Worm (Caenorhabditis elegans) whole organism, L2 larva: Measurements from ENCODE around the gene C33D9.10.

ENCODE experiments used
- C34F6.9 ChIP-seq: fragments of 150-350 bp; optimal IDR thresholded peaks from 2 replicates; lab custom pipeline; 2014; ENCODE audit warnings: missing biosample characterization, missing genetic modification characterization
- F13H6.1 ChIP-seq: sonication (generic microtip); optimal IDR thresholded peaks from 2 replicates; lab custom pipeline; 2016; ENCODE audit warnings: missing genetic modification characterization, missing compliant biosample characterization
- R02D3.7 ChIP-seq: fragments of 150-350 bp; optimal IDR thresholded peaks from 2 replicates; lab custom pipeline; 2014; ENCODE audit warnings: missing biosample characterization, missing genetic modification characterization
- Y55F3AM.14 ChIP-seq: fragments of 200-800 bp; sonication (Bioruptor generic); optimal IDR thresholded peaks from 2 replicates; lab custom pipeline; 2018; ENCODE audit warnings: mild to moderate bottlenecking, missing genetic modification characterization, missing compliant biosample characterization
- ZK546.5 ChIP-seq: sonication (generic microtip); optimal IDR thresholded peaks from 2 replicates; lab custom pipeline; 2017; ENCODE audit warnings: missing biosample characterization, missing genetic modification characterization
- alr-1 ChIP-seq: fragments of 150-350 bp; optimal IDR thresholded peaks from 2 replicates; lab custom pipeline; 2014; ENCODE audit warnings: missing biosample characterization, missing genetic modification characterization
- aly-2 ChIP-seq: fragments of 150-350 bp; optimal IDR thresholded peaks from 2 replicates; lab custom pipeline; 2014; ENCODE audit warnings: missing biosample characterization, missing genetic modification characterization
- ama-1 ChIP-seq: fragments of 150-350 bp; optimal IDR thresholded peaks from 2 replicates; lab custom pipeline; 2018; ENCODE audit warnings: inconsistent platforms
- blmp-1 ChIP-seq: sonication (generic microtip); optimal IDR thresholded peaks from 2 replicates; lab custom pipeline; 2017; ENCODE audit warnings: missing genetic modification characterization, mild to moderate bottlenecking, missing compliant biosample characterization, antibody characterized with exemption, moderate library complexity; ENCODE audit not compliant: insufficient read depth
- ceh-16 ChIP-seq: fragments of 150-350 bp; optimal IDR thresholded peaks from 2 replicates; lab custom pipeline; 2014; ENCODE audit warnings: missing biosample characterization, missing genetic modification characterization
- ceh-82 ChIP-seq: fragments of 150-350 bp; optimal IDR thresholded peaks from 2 replicates; lab custom pipeline; 2014; ENCODE audit warnings: missing biosample characterization, missing genetic modification characterization
- crh-2 ChIP-seq: sonication (generic microtip); optimal IDR thresholded peaks from 2 replicates; lab custom pipeline; 2017; ENCODE audit warnings: missing biosample characterization, missing genetic modification characterization
- dmd-4 ChIP-seq: sonication (generic microtip); optimal IDR thresholded peaks from 2 replicates; lab custom pipeline; 2017; ENCODE audit warnings: missing biosample characterization, missing genetic modification characterization
- egl-27 ChIP-seq: sonication (generic microtip); optimal IDR thresholded peaks from 3 replicates; lab custom pipeline; 2017; ENCODE audit warnings: missing biosample characterization, missing genetic modification reagents, missing genetic modification characterization
- elt-1 ChIP-seq: fragments of 150-350 bp; optimal IDR thresholded peaks from 2 replicates; lab custom pipeline; 2014; ENCODE audit warnings: missing biosample characterization, missing genetic modification characterization
- elt-3 ChIP-seq: sonication (generic microtip); optimal IDR thresholded peaks from 2 replicates; lab custom pipeline; 2017; ENCODE audit warnings: missing biosample characterization, missing genetic modification characterization
- fos-1 ChIP-seq: fragments of 150-350 bp; optimal IDR thresholded peaks from 2 replicates; lab custom pipeline; 2014; ENCODE audit warnings: missing biosample characterization, missing genetic modification characterization
- gmeb-1 ChIP-seq: fragments of 150-350 bp; optimal IDR thresholded peaks from 2 replicates; lab custom pipeline; 2014; ENCODE audit warnings: missing biosample characterization, missing genetic modification characterization
- lin-11 ChIP-seq: fragments of 150-350 bp; sonication (generic microtip); optimal IDR thresholded peaks from 2 replicates; lab custom pipeline; 2014; ENCODE audit warnings: missing biosample characterization, missing genetic modification characterization, inconsistent platforms, mixed read lengths
- lin-13 ChIP-seq: fragments of 150-350 bp; optimal IDR thresholded peaks from 2 replicates; lab custom pipeline; 2014; ENCODE audit warnings: missing biosample characterization, missing genetic modification reagents, missing genetic modification characterization
- lin-39 ChIP-seq: fragments of 150-350 bp; optimal IDR thresholded peaks from 2 replicates; lab custom pipeline; 2014; ENCODE audit warnings: missing biosample characterization, missing genetic modification reagents, missing genetic modification characterization
- lsy-2 ChIP-seq, 2 experiments: fragments of 150-350 bp in 1 of 2; sonication (generic microtip) in 1 of 2; optimal IDR thresholded peaks; 2 replicates each; lab custom pipeline; 2014 to 2017; ENCODE audit warnings: missing biosample characterization in 2 of 2, missing genetic modification characterization in 2 of 2
- mab-5 ChIP-seq: fragments of 150-350 bp; optimal IDR thresholded peaks from 2 replicates; lab custom pipeline; 2014; ENCODE audit warnings: missing biosample characterization, missing genetic modification characterization
- mbf-1 ChIP-seq: sonication (generic microtip); optimal IDR thresholded peaks from 2 replicates; lab custom pipeline; 2017; ENCODE audit warnings: missing biosample characterization, missing genetic modification characterization
- mdl-1 ChIP-seq, 2 experiments: fragments of 150-350 bp in 1 of 2; sonication (generic microtip) in 1 of 2; optimal IDR thresholded peaks; 2 replicates each; lab custom pipeline; 2017; ENCODE audit warnings: missing biosample characterization in 2 of 2, missing genetic modification characterization in 2 of 2
- nhr-10 ChIP-seq: sonication (generic microtip); optimal IDR thresholded peaks from 2 replicates; lab custom pipeline; 2017; ENCODE audit warnings: missing biosample characterization, missing genetic modification characterization
- nhr-11 ChIP-seq: fragments of 150-350 bp; optimal IDR thresholded peaks from 2 replicates; lab custom pipeline; 2014; ENCODE audit warnings: missing biosample characterization, missing genetic modification characterization
- nhr-12 ChIP-seq: fragments of 150-350 bp; optimal IDR thresholded peaks from 2 replicates; lab custom pipeline; 2014; ENCODE audit warnings: missing biosample characterization, missing genetic modification characterization
- nhr-129 ChIP-seq: fragments of 150-350 bp; optimal IDR thresholded peaks from 2 replicates; lab custom pipeline; 2014; ENCODE audit warnings: missing biosample characterization, missing genetic modification characterization
- nhr-21 ChIP-seq: fragments of 150-350 bp; optimal IDR thresholded peaks from 2 replicates; lab custom pipeline; 2014; ENCODE audit warnings: missing biosample characterization, missing genetic modification characterization
- nhr-23 ChIP-seq: fragments of 150-350 bp; optimal IDR thresholded peaks from 2 replicates; lab custom pipeline; 2014; ENCODE audit warnings: missing biosample characterization, missing genetic modification reagents, missing genetic modification characterization
- nhr-237 ChIP-seq: fragments of 150-350 bp; optimal IDR thresholded peaks from 2 replicates; lab custom pipeline; 2014; ENCODE audit warnings: missing biosample characterization, missing genetic modification characterization
- nhr-25 ChIP-seq: fragments of 150-350 bp; sonication (generic microtip); optimal IDR thresholded peaks from 3 replicates; lab custom pipeline; 2014; ENCODE audit warnings: missing biosample characterization, missing genetic modification characterization
- nhr-6 ChIP-seq: fragments of 150-350 bp; optimal IDR thresholded peaks from 2 replicates; lab custom pipeline; 2014; ENCODE audit warnings: missing biosample characterization, missing genetic modification characterization
- nhr-77 ChIP-seq: fragments of 150-350 bp; optimal IDR thresholded peaks from 2 replicates; lab custom pipeline; 2014; ENCODE audit warnings: missing biosample characterization, missing genetic modification characterization
- peb-1 ChIP-seq: fragments of 150-350 bp; optimal IDR thresholded peaks from 2 replicates; lab custom pipeline; 2014; ENCODE audit warnings: missing biosample characterization, missing genetic modification characterization
- sem-4 ChIP-seq: fragments of 150-350 bp; optimal IDR thresholded peaks from 2 replicates; lab custom pipeline; 2014; ENCODE audit warnings: missing biosample characterization, missing genetic modification reagents, missing genetic modification characterization
- skn-1 ChIP-seq: sonication (generic microtip); optimal IDR thresholded peaks from 2 replicates; lab custom pipeline; 2017; ENCODE audit warnings: missing biosample characterization, missing genetic modification characterization
- sma-3 ChIP-seq: sonication (generic microtip); optimal IDR thresholded peaks from 2 replicates; lab custom pipeline; 2016; ENCODE audit warnings: missing genetic modification reagents, missing genetic modification characterization, missing compliant biosample characterization
- sma-9 ChIP-seq, 2 experiments: fragments of 150-350 bp in 1 of 2; sonication (generic microtip) in 1 of 2; optimal IDR thresholded peaks; 2 replicates each; lab custom pipeline; 2014 to 2016; ENCODE audit warnings: missing genetic modification characterization in 2 of 2, mild to moderate bottlenecking in 1 of 2, missing biosample characterization in 1 of 2, missing compliant biosample characterization in 1 of 2, missing genetic modification reagents in 1 of 2, moderate library complexity in 1 of 2
- snpc-4 ChIP-seq: fragments of 150-350 bp; optimal IDR thresholded peaks from 2 replicates; lab custom pipeline; 2014; ENCODE audit warnings: missing biosample characterization, missing genetic modification characterization
- unc-39 ChIP-seq: fragments of 150-350 bp; optimal IDR thresholded peaks from 2 replicates; lab custom pipeline; 2014; ENCODE audit warnings: missing biosample characterization, missing genetic modification characterization
- unc-55 ChIP-seq: fragments of 150-350 bp; sonication (generic microtip); optimal IDR thresholded peaks from 3 replicates; lab custom pipeline; 2014; ENCODE audit warnings: missing biosample characterization, missing genetic modification reagents, missing genetic modification characterization
- unc-62 ChIP-seq: fragments of 150-350 bp; optimal IDR thresholded peaks from 2 replicates; lab custom pipeline; 2014; ENCODE audit warnings: missing biosample characterization, missing genetic modification reagents, missing genetic modification characterization
- zag-1 ChIP-seq: fragments of 150-350 bp; optimal IDR thresholded peaks from 2 replicates; lab custom pipeline; 2014; ENCODE audit warnings: missing biosample characterization, missing genetic modification characterization
- ztf-1 ChIP-seq: fragments of 200-800 bp; sonication (Bioruptor generic); conservative IDR thresholded peaks from 2 replicates; pipeline ENCODE4 v1.3.6; 2022; ENCODE audit warnings: missing genetic modification characterization, missing compliant biosample characterization
- ztf-11 ChIP-seq: sonication (generic microtip); optimal IDR thresholded peaks from 2 replicates; lab custom pipeline; 2017; ENCODE audit warnings: missing biosample characterization, missing genetic modification characterization
- ztf-4 ChIP-seq: fragments of 150-350 bp; optimal IDR thresholded peaks from 2 replicates; lab custom pipeline; 2014; ENCODE audit warnings: missing biosample characterization, missing genetic modification characterization

Gene C33D9.10

DNA sequence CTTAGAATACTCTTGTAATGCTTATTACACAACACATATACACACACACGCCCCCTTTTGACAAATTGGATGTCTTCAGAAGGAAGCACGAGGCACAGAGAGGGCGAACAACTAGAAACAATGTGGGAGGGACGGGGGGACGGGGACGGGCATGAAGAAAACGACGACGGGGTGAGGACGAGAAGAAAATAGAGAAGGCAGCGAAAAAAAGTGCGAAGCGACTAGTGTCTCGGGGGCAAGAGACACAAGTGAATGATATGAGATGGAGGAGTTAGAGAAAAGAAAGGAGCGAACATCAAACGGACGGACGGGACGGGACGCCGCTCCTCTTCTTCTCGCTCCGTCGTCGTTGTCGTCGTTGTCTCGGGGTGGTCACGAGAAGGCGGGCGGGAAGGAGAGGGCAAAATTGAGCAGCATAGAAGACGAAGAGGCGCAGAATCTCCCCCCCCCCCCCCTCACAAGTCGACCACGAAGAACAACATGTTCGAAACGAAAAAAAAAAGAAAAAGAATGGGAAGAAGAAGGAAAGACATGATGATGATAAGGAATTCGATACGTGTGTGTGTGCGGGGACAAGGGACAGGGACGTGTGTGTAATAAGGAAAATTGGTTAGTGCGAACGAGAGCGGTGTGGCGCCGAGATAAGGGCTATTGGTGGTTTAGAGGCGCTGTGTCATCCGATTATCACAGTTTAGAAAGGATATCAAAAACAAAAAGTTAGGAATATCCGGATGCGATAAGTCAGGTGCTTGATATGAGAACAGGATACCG, 7.1 kb upstream of the C33D9.10 start:
- no peak for TF ChIP-seq dmd-4 (tag; lab: Kevin White, UChicago)
- TF ChIP-seq elt-3 (tag; lab: Kevin White, UChicago): no peak
- TF ChIP-seq skn-1 (tag; lab: Kevin White, UChicago): no peak
- peak; percentile 80 for TF ChIP-seq fos-1 (tag; lab: Kevin White, UChicago)
- no peak for TF ChIP-seq lin-39 (tag; lab: Kevin White, UChicago)
- peak; percentile 56 for TF ChIP-seq unc-55 (GFP tag; lab: Kevin White, UChicago)
- no peak for TF ChIP-seq ama-1 (lab: Kevin White, UChicago)
- peak; percentile 97 for TF ChIP-seq Y55F3AM.14 (GFP tag; lab: Kevin White, UChicago)
- peak; percentile 90 for TF ChIP-seq sma-9 (GFP tag; optimal IDR thresholded peaks at IDR 0.05; lab: Kevin White, UChicago)
- TF ChIP-seq sma-9 (tag; optimal IDR thresholded peaks at IDR 0.05; lab: Kevin White, UChicago): no peak
- peak; percentile 82 for TF ChIP-seq zag-1 (tag; lab: Kevin White, UChicago)
- peak; percentile 71 for TF ChIP-seq nhr-129
- TF ChIP-seq nhr-11: no peak
- peak; percentile 89 for TF ChIP-seq nhr-21 (tag; lab: Kevin White, UChicago)
- no peak for TF ChIP-seq elt-1 (tag; lab: Kevin White, UChicago)
- TF ChIP-seq C34F6.9 (tag; lab: Kevin White, UChicago): peak; percentile 82
- peak; percentile 81 for TF ChIP-seq egl-27 (tag; lab: Kevin White, UChicago)
- TF ChIP-seq ztf-11 (tag; lab: Kevin White, UChicago): no peak
- TF ChIP-seq blmp-1: peak; percentile 88
- peak; percentile 89 for TF ChIP-seq crh-2 (tag; lab: Kevin White, UChicago)
- peak; percentile 44 for TF ChIP-seq lin-11 (tag; lab: Kevin White, UChicago)
- TF ChIP-seq nhr-25 (tag; lab: Kevin White, UChicago): peak; percentile 89
- peak; percentile 97 for TF ChIP-seq ceh-16 (tag; lab: Kevin White, UChicago)
- TF ChIP-seq ztf-4: peak; percentile 87
- TF ChIP-seq ceh-82 (tag; lab: Kevin White, UChicago): no peak
- no peak for TF ChIP-seq peb-1 (tag; lab: Kevin White, UChicago)
- no peak for TF ChIP-seq nhr-237
- no peak for TF ChIP-seq aly-2 (tag; lab: Kevin White, UChicago)
- peak; percentile 93 for TF ChIP-seq F13H6.1 (tag; lab: Kevin White, UChicago)
- no peak for TF ChIP-seq ZK546.5 (tag; lab: Kevin White, UChicago)
- TF ChIP-seq sma-3 (GFP tag; lab: Kevin White, UChicago): peak; percentile 77
- TF ChIP-seq mbf-1 (tag; lab: Kevin White, UChicago): no peak
- TF ChIP-seq unc-39 (tag; lab: Kevin White, UChicago): peak; percentile 29
- TF ChIP-seq mab-5: peak; percentile 31
- TF ChIP-seq nhr-10: no peak
- TF ChIP-seq nhr-77: no peak
- TF ChIP-seq nhr-6: peak; percentile 70
- peak; percentile 67 for TF ChIP-seq lin-13
- peak; percentile 45 for TF ChIP-seq unc-62 (GFP tag; lab: Kevin White, UChicago)
- no peak for TF ChIP-seq alr-1 (tag; lab: Kevin White, UChicago)
- peak; percentile 10 for TF ChIP-seq snpc-4 (tag; lab: Kevin White, UChicago)
- TF ChIP-seq lsy-2 (tag; optimal IDR thresholded peaks at IDR 0.05; lab: Kevin White, UChicago): peak; percentile 1 to 67
- no peak for TF ChIP-seq nhr-12 (tag; lab: Kevin White, UChicago)
- no peak for TF ChIP-seq nhr-23
- TF ChIP-seq mdl-1 (tag; optimal IDR thresholded peaks at IDR 0.05; lab: Kevin White, UChicago): peak; percentile 80 to 93
- TF ChIP-seq gmeb-1 (tag; lab: Kevin White, UChicago): peak; percentile 17
- peak; percentile 87 for TF ChIP-seq sem-4 (tag; lab: Kevin White, UChicago)
- TF ChIP-seq R02D3.7 (tag; lab: Kevin White, UChicago): no peak
- TF ChIP-seq ztf-1 (GFP tag; lab: Robert Waterston, UW): no peak
